Fruit fly (Drosophila melanogaster): ENCODE data around the gene TfIIFalpha.

The TfIIFalpha gene

dm6 chr3R:6350755-6351154 is 29.5 kb upstream of the TfIIFalpha start, which contains the start of gene Pak (continued):
- TF ChIP-seq unc-4 (GFP tag; IDR thresholded peaks at IDR 0.05; ENCODE audit: partially characterized antibody): peak; percentile 94
- peak; percentile 56 for TF ChIP-seq CG2116 (GFP tag; optimal IDR thresholded peaks at IDR 0.05)
- peak; percentile 44 for TF ChIP-seq Sin3A (optimal IDR thresholded peaks at IDR 0.05)
- no peak for TF ChIP-seq onecut (GFP tag; IDR thresholded peaks at IDR 0.05)
- peak; percentile 92 for TF ChIP-seq sna (GFP tag; IDR thresholded peaks at IDR 0.05; ENCODE audit: partially characterized antibody)
- peak; percentile 74 for TF ChIP-seq row (GFP tag; IDR thresholded peaks at IDR 0.05)
- TF ChIP-seq bbx (GFP tag; IDR thresholded peaks at IDR 0.05; ENCODE audit: partially characterized antibody): peak; percentile 93
- TF ChIP-seq CTCF (GFP tag; optimal IDR thresholded peaks at IDR 0.05): peak; percentile 15
- peak; percentile 64 for TF ChIP-seq Dp (GFP tag; optimal IDR thresholded peaks at IDR 0.05)
- TF ChIP-seq CG34224 (GFP tag; IDR thresholded peaks at IDR 0.05; ENCODE audit: partially characterized antibody): peak; percentile 86
- TF ChIP-seq CG7556 (GFP tag; optimal IDR thresholded peaks at IDR 0.05): no peak
- no peak for TF ChIP-seq CG2199 (GFP tag; IDR thresholded peaks at IDR 0.05)
- no peak for TF ChIP-seq NFAT (GFP tag; IDR thresholded peaks at IDR 0.05)
- TF ChIP-seq CG33213 (GFP tag; optimal IDR thresholded peaks at IDR 0.05): peak; percentile 45
- TF ChIP-seq CoRest (tag; optimal IDR thresholded peaks at IDR 0.05): peak; percentile 55
- no peak for TF ChIP-seq chn (GFP tag; optimal IDR thresholded peaks at IDR 0.05)
- TF ChIP-seq Ets97D (GFP tag; optimal IDR thresholded peaks at IDR 0.05): peak; percentile 58
- TF ChIP-seq Bgb (GFP tag; IDR thresholded peaks at IDR 0.05; ENCODE audit: partially characterized antibody): peak; percentile 96
- TF ChIP-seq Atf3 (GFP tag; optimal IDR thresholded peaks at IDR 0.05): no peak
- TF ChIP-seq luna (GFP tag; optimal IDR thresholded peaks at IDR 0.05): no peak
- no peak for TF ChIP-seq CG10462 (GFP tag; optimal IDR thresholded peaks at IDR 0.05)
- TF ChIP-seq CG13287 (GFP tag; IDR thresholded peaks at IDR 0.05; ENCODE audit: partially characterized antibody): peak; percentile 95
- peak; percentile 15 for TF ChIP-seq YL-1 (GFP tag; optimal IDR thresholded peaks at IDR 0.05)
- peak; percentile 68 for TF ChIP-seq CG1603 (tag; optimal IDR thresholded peaks at IDR 0.05)
- no peak for TF ChIP-seq sima (GFP tag; optimal IDR thresholded peaks at IDR 0.05)
- no peak for TF ChIP-seq kni (GFP tag; optimal IDR thresholded peaks at IDR 0.05)
- peak; percentile 91 for TF ChIP-seq Doc3 (GFP tag; IDR thresholded peaks at IDR 0.05; ENCODE audit: partially characterized antibody)
- no peak for TF ChIP-seq CG31388 (GFP tag; optimal IDR thresholded peaks at IDR 0.05)
- TF ChIP-seq inv (GFP tag; IDR thresholded peaks at IDR 0.05; ENCODE audit: partially characterized antibody): peak; percentile 92
- no peak for TF ChIP-seq Drgx (GFP tag; IDR thresholded peaks at IDR 0.05)
- TF ChIP-seq nerfin-2 (GFP tag; IDR thresholded peaks at IDR 0.05; ENCODE audit: partially characterized antibody): peak; percentile 82
- no peak for TF ChIP-seq Hr51 (GFP tag; optimal IDR thresholded peaks at IDR 0.05)
- peak; percentile 94 for TF ChIP-seq Dll (GFP tag; IDR thresholded peaks at IDR 0.05; ENCODE audit: partially characterized antibody)
- no peak for TF ChIP-seq CG14014 (GFP tag; IDR thresholded peaks at IDR 0.05)
- TF ChIP-seq Abd-B (GFP tag; optimal IDR thresholded peaks at IDR 0.05): peak; percentile 12
- no peak for TF ChIP-seq CG14667 (GFP tag; IDR thresholded peaks at IDR 0.05)
- TF ChIP-seq pita (GFP tag; optimal IDR thresholded peaks at IDR 0.05): no peak
- TF ChIP-seq CG12659 (GFP tag; optimal IDR thresholded peaks at IDR 0.05): peak; percentile 62
- peak; percentile 43 for TF ChIP-seq CG14710 (tag; optimal IDR thresholded peaks at IDR 0.05)
- no peak for TF ChIP-seq Deaf1 (tag; optimal IDR thresholded peaks at IDR 0.05)
- TF ChIP-seq CG10321 (GFP tag; IDR thresholded peaks at IDR 0.05): no peak
- TF ChIP-seq Tbp (GFP tag; optimal IDR thresholded peaks at IDR 0.05): no peak
- TF ChIP-seq jing (GFP tag; optimal IDR thresholded peaks at IDR 0.05): no peak
- TF ChIP-seq eyg (GFP tag; optimal IDR thresholded peaks at IDR 0.05): peak; percentile 33
- peak; percentile 46; the same call in 1 of the 2 replicates for TF ChIP-seq CG9932 (GFP tag; IDR thresholded peaks at IDR 0.05)
- no peak for TF ChIP-seq dati (GFP tag; IDR thresholded peaks at IDR 0.05)
- 0 out of 2 replicates have a peak, but pooled peaks have one; percentile 12 for TF ChIP-seq CG3847 (GFP tag; IDR thresholded peaks at IDR 0.05)
- no peak for TF ChIP-seq Ada2b (GFP tag; IDR thresholded peaks at IDR 0.05)
- peak; percentile 93 for TF ChIP-seq Scr (GFP tag; IDR thresholded peaks at IDR 0.05; ENCODE audit: partially characterized antibody)
- TF ChIP-seq tin (GFP tag; optimal IDR thresholded peaks at IDR 0.05): no peak
- TF ChIP-seq CG31365 (tag; optimal IDR thresholded peaks at IDR 0.05): no peak

Data from whole organism, embryonic.